Worm (Caenorhabditis elegans) whole organism, early embryonic: ENCODE data around the gene lgc-12.

Source experiments
- B0310.2 ChIP-seq: sonication (generic microtip); optimal IDR thresholded peaks from 2 replicates; lab custom pipeline; 2016; ENCODE audit warnings: mild to moderate bottlenecking, missing genetic modification characterization, missing compliant biosample characterization
- F13C5.2 ChIP-seq: sonication (generic microtip); optimal IDR thresholded peaks from 2 replicates; lab custom pipeline; 2017; ENCODE audit warnings: mild to moderate bottlenecking, missing genetic modification characterization, inconsistent platforms, missing compliant biosample characterization
- aly-1 ChIP-seq: sonication (generic microtip); optimal IDR thresholded peaks from 2 replicates; lab custom pipeline; 2016; ENCODE audit warnings: missing genetic modification characterization, missing compliant biosample characterization
- ama-1 ChIP-seq: fragments of 150-350 bp; optimal IDR thresholded peaks from 2 replicates; lab custom pipeline; 2014
- ceh-13 ChIP-seq: fragments of 200-800 bp; sonication (Bioruptor generic); optimal IDR thresholded peaks from 2 replicates; lab custom pipeline; 2018; ENCODE audit warnings: mild to moderate bottlenecking, missing genetic modification characterization, missing compliant biosample characterization
- ceh-36 ChIP-seq: sonication (generic microtip); optimal IDR thresholded peaks from 2 replicates; lab custom pipeline; 2016; ENCODE audit warnings: missing genetic modification characterization, inconsistent platforms, missing compliant biosample characterization
- ets-7 ChIP-seq: sonication (generic microtip); optimal IDR thresholded peaks from 2 replicates; lab custom pipeline; 2016; ENCODE audit warnings: missing genotype, missing genetic modification characterization, missing compliant biosample characterization
- flt-1 ChIP-seq: fragments of 200-800 bp; sonication (Bioruptor generic); IDR thresholded peaks from 2 replicates; pipeline ENCODE4 v1.3.6; 2022; ENCODE audit warnings: missing genetic modification characterization, missing compliant biosample characterization
- hmbx-1 ChIP-seq: sonication (generic microtip); optimal IDR thresholded peaks from 2 replicates; lab custom pipeline; 2016; ENCODE audit warnings: mild to moderate bottlenecking, missing genetic modification characterization, missing compliant biosample characterization
- hmg-4 ChIP-seq: fragments of 200-800 bp; sonication (Bioruptor generic); optimal IDR thresholded peaks from 2 replicates; lab custom pipeline; 2018; ENCODE audit warnings: mild to moderate bottlenecking, missing genetic modification characterization, missing compliant biosample characterization
- hnd-1 ChIP-seq: sonication (generic microtip); optimal IDR thresholded peaks from 2 replicates; lab custom pipeline; 2016; ENCODE audit warnings: missing genetic modification characterization, missing compliant biosample characterization
- pes-1 ChIP-seq: fragments of 200-800 bp; sonication (Bioruptor generic); IDR thresholded peaks from 2 replicates; pipeline ENCODE4 v1.3.6; 2022; ENCODE audit warnings: missing genetic modification reagents, missing genetic modification characterization, missing compliant biosample characterization
- scrt-1 ChIP-seq: fragments of 200-800 bp; sonication (Bioruptor generic); IDR thresholded peaks from 2 replicates; pipeline ENCODE4 v1.3.6; 2022; ENCODE audit warnings: missing genetic modification characterization, missing compliant biosample characterization
- sea-1 ChIP-seq: fragments of 200-800 bp; sonication (Bioruptor generic); conservative IDR thresholded peaks from 2 replicates; pipeline ENCODE4 v1.3.6; 2022; ENCODE audit warnings: missing genetic modification characterization, missing compliant biosample characterization
- tbx-11 ChIP-seq: fragments of 200-800 bp; sonication (Bioruptor generic); IDR thresholded peaks from 2 replicates; pipeline ENCODE4 v1.3.6; 2022; ENCODE audit warnings: missing genetic modification characterization, missing compliant biosample characterization
- tbx-37 ChIP-seq: fragments of 200-800 bp; sonication (Bioruptor generic); conservative IDR thresholded peaks from 2 replicates; pipeline ENCODE4 v1.3.6; 2022; ENCODE audit warnings: missing genetic modification reagents, missing genetic modification characterization, missing compliant biosample characterization
- tra-4 ChIP-seq: sonication (generic microtip); optimal IDR thresholded peaks from 2 replicates; lab custom pipeline; 2017; ENCODE audit warnings: missing genetic modification characterization, missing compliant biosample characterization

Gene lgc-12

ce11 chrIII:7555360-7555759 is 6.6 kb upstream of the lgc-12 start, which contains the start of gene ceh-13:
TSS of gene ceh-13 (plus strand) at chrIII:7555660.
- TF ChIP-seq tra-4 (tag; lab: Kevin White, UChicago) (no peak), tbx-37 (no peak), ceh-36 (tag; lab: Kevin White, UChicago) (no peak), aly-1 (tag; lab: Kevin White, UChicago) (no peak), hnd-1 (tag; lab: Kevin White, UChicago) (no peak), ama-1 (no peak)

- no peak for TF ChIP-seq aly-1 (tag; lab: Kevin White, UChicago)
- TF ChIP-seq hnd-1 (tag; lab: Kevin White, UChicago), result no peak
- TF ChIP-seq hmbx-1 (tag; lab: Kevin White, UChicago), result no peak
- no peak for TF ChIP-seq ets-7 (tag; lab: Kevin White, UChicago)
- no peak for TF ChIP-seq hmg-4
- TF ChIP-seq pes-1 (GFP tag; lab: Robert Waterston, UW), result no peak
- no peak for TF ChIP-seq flt-1
- no peak for TF ChIP-seq scrt-1 (GFP tag; lab: Robert Waterston, UW)
- TF ChIP-seq tbx-37, result no peak
- no peak for TF ChIP-seq tra-4 (tag; lab: Kevin White, UChicago)
- no peak for TF ChIP-seq sea-1 (GFP tag; lab: Robert Waterston, UW)
- no peak for TF ChIP-seq ceh-36 (tag; lab: Kevin White, UChicago)
These were observed 4.0 kb upstream of the lgc-12 start for ce11 chrIII:7557930-7558470.

ce11 chrIII:7558658-7559057 is 3.3 kb upstream of the lgc-12 start:
- TF ChIP-seq ets-7 (tag; lab: Kevin White, UChicago) (no peak), hmg-4 (no peak), ama-1 (no peak), tra-4 (tag; lab: Kevin White, UChicago) (no peak), tbx-11 (no peak), pes-1 (GFP tag; lab: Robert Waterston, UW) (no peak), B0310.2 (tag; lab: Kevin White, UChicago) (no peak), ceh-36 (tag; lab: Kevin White, UChicago) (no peak), ceh-13 (GFP tag; lab: Kevin White, UChicago) (no peak), tbx-37 (no peak), hnd-1 (tag; lab: Kevin White, UChicago) (no peak), scrt-1 (GFP tag; lab: Robert Waterston, UW) (no peak), F13C5.2 (tag; lab: Kevin White, UChicago) (no peak)

ce11 chrIII:7559869-7560268 is 2.1 kb upstream of the lgc-12 start:
- TF ChIP-seq B0310.2 (tag; lab: Kevin White, UChicago), result no peak
- TF ChIP-seq ama-1, result no peak
- TF ChIP-seq scrt-1 (GFP tag; lab: Robert Waterston, UW), result no peak

ce11 chrIII:7565247-7565646 is 3.3 kb downstream of the lgc-12 start, which contains the start of gene ttr-8:
TSS of gene ttr-8 (minus strand) at chrIII:7565347.
- TF ChIP-seq ets-7 (tag; lab: Kevin White, UChicago) (no peak), hmbx-1 (tag; lab: Kevin White, UChicago) (no peak), aly-1 (tag; lab: Kevin White, UChicago) (no peak), tbx-11 (no peak), ama-1 (no peak)

- TF ChIP-seq F13C5.2 (tag; lab: Kevin White, UChicago) (no peak), ets-7 (tag; lab: Kevin White, UChicago) (no peak), ceh-13 (GFP tag; lab: Kevin White, UChicago) (no peak), hmbx-1 (tag; lab: Kevin White, UChicago) (no peak), hmg-4 (no peak), ceh-36 (tag; lab: Kevin White, UChicago) (no peak), flt-1 (no peak), hnd-1 (tag; lab: Kevin White, UChicago) (no peak), pes-1 (GFP tag; lab: Robert Waterston, UW) (no peak), B0310.2 (tag; lab: Kevin White, UChicago) (no peak), tbx-37 (no peak)
These were observed 4.1 kb downstream of the lgc-12 start, which contains the start of gene ttr-32 for ce11 chrIII:7566098-7566497. TSS of gene ttr-32 (plus strand) at chrIII:7566411.

ce11 chrIII:7570083-7570695 is 8.2 kb downstream of the lgc-12 start, which contains the start of gene R13A5.7:
TSS of gene R13A5.7 (minus strand) at chrIII:7570133.
- TF ChIP-seq hmg-4 (peak; percentile 74), tbx-11 (no peak), scrt-1 (GFP tag; lab: Robert Waterston, UW) (0 out of 2 replicates have a peak, but pooled peaks have one; percentile 10), aly-1 (tag; lab: Kevin White, UChicago) (peak; percentile 10), ceh-36 (tag; lab: Kevin White, UChicago) (no peak)

- TF ChIP-seq ceh-13 (GFP tag; lab: Kevin White, UChicago), result no peak
- no peak for TF ChIP-seq sea-1 (GFP tag; lab: Robert Waterston, UW)
- TF ChIP-seq scrt-1 (GFP tag; lab: Robert Waterston, UW), result no peak
- no peak for TF ChIP-seq tbx-37
- TF ChIP-seq ceh-36 (tag; lab: Kevin White, UChicago), result no peak
- no peak for TF ChIP-seq ets-7 (tag; lab: Kevin White, UChicago)
- no peak for TF ChIP-seq ama-1
- no peak for TF ChIP-seq pes-1 (GFP tag; lab: Robert Waterston, UW)
- no peak for TF ChIP-seq tra-4 (tag; lab: Kevin White, UChicago)
- no peak for TF ChIP-seq hmbx-1 (tag; lab: Kevin White, UChicago)
- TF ChIP-seq B0310.2 (tag; lab: Kevin White, UChicago), result no peak
- TF ChIP-seq hmg-4, result no peak
- no peak for TF ChIP-seq flt-1
- TF ChIP-seq tbx-11, result no peak
- TF ChIP-seq F13C5.2 (tag; lab: Kevin White, UChicago), result no peak
- no peak for TF ChIP-seq aly-1 (tag; lab: Kevin White, UChicago)
These were observed 9.8 kb downstream of the lgc-12 start for ce11 chrIII:7571726-7572125.
